Fruit fly (Drosophila melanogaster): ENCODE data around the gene CG3285.

The CG3285 gene

DNA sequence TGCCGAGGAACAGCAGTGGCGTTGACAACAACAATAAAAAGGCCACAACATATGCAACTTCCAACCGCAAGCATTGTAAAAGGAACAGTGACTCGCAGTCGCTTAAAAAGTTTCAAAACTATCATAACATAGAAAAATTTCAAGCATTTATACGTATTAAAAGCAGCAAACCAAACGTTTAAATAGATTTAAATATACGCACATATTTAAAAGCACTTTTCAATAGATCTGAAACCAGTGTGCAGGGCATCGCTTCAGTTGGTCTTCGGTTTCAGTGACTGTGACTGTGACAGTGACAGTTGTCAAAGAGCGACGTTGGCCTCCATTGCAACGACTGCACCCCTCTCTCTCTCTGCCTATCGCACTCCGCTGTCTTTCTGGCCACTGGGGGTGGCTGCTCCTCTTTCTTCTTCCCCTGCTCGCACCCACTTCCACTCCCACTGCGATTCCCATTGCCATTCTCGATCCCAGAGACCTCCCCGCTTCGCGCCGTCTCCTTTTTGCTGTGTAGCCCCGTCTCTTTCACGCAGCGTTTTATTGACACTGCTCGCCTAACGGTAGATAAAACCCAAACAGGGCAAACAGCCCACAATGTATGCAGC is 17.5 kb downstream of the CG3285 start (continued):
- no peak for TF ChIP-seq mld (GFP tag; IDR thresholded peaks at IDR 0.05; ENCODE audit: partially characterized antibody)
- peak; percentile 61 for TF ChIP-seq CG4404 (GFP tag; IDR thresholded peaks at IDR 0.05)
- TF ChIP-seq cad (GFP tag; optimal IDR thresholded peaks at IDR 0.05), result no peak
- 0 out of 3 replicates have a peak, but pooled peaks have one; percentile 57 for TF ChIP-seq CG6175 (GFP tag; IDR thresholded peaks at IDR 0.05)
- no peak for TF ChIP-seq amos (GFP tag; IDR thresholded peaks at IDR 0.05; ENCODE audit: partially characterized antibody)
- TF ChIP-seq emc (GFP tag; optimal IDR thresholded peaks at IDR 0.05), result no peak
- peak; percentile 94 for TF ChIP-seq Xrp1 (GFP tag; IDR thresholded peaks at IDR 0.05)
- peak; percentile 70 for TF ChIP-seq CG10654 (GFP tag; optimal IDR thresholded peaks at IDR 0.05)
- peak; percentile 78; the same call in 1 of the 2 replicates for TF ChIP-seq aop (GFP tag; IDR thresholded peaks at IDR 0.05)
- peak; percentile 93 for TF ChIP-seq CG17359 (tag; optimal IDR thresholded peaks at IDR 0.05)
- TF ChIP-seq B-H1 (GFP tag; IDR thresholded peaks at IDR 0.05), result peak; percentile 90
- TF ChIP-seq caup (GFP tag; optimal IDR thresholded peaks at IDR 0.05; ENCODE audit: severe bottlenecking), result peak; percentile 12
- TF ChIP-seq MESR4 (GFP tag; optimal IDR thresholded peaks at IDR 0.05), result peak; percentile 12
- TF ChIP-seq CG14441 (GFP tag; IDR thresholded peaks at IDR 0.05), result peak; percentile 92
- TF ChIP-seq Jarid2 (GFP tag; optimal IDR thresholded peaks at IDR 0.05), result peak; percentile 50
- TF ChIP-seq pros (GFP tag; optimal IDR thresholded peaks at IDR 0.05), result no peak
- TF ChIP-seq CG17385 (GFP tag; optimal IDR thresholded peaks at IDR 0.05), result peak; percentile 80
- peak; percentile 96 for TF ChIP-seq gce (GFP tag; IDR thresholded peaks at IDR 0.05)
- TF ChIP-seq Dip3 (GFP tag; optimal IDR thresholded peaks at IDR 0.05), result peak; percentile 6
- peak; percentile 83 for TF ChIP-seq CG5953 (GFP tag; IDR thresholded peaks at IDR 0.05)
- peak; percentile 75 for TF ChIP-seq CG30403 (GFP tag; optimal IDR thresholded peaks at IDR 0.05)
- TF ChIP-seq D19A (tag; optimal IDR thresholded peaks at IDR 0.05), result peak; percentile 73
- TF ChIP-seq Hr39 (optimal IDR thresholded peaks at IDR 0.05), result no peak
- peak; percentile 71 for TF ChIP-seq dati (GFP tag; IDR thresholded peaks at IDR 0.05)
- peak; percentile 24 for TF ChIP-seq CG9817 (tag; optimal IDR thresholded peaks at IDR 0.05)
- TF ChIP-seq rib (GFP tag; IDR thresholded peaks at IDR 0.05), result no peak
- TF ChIP-seq CG9727 (GFP tag; optimal IDR thresholded peaks at IDR 0.05), result peak; percentile 41
- TF ChIP-seq ci (GFP tag; IDR thresholded peaks at IDR 0.05), result peak; percentile 97
- peak; percentile 87 for TF ChIP-seq CG2678 (tag; optimal IDR thresholded peaks at IDR 0.05)
- TF ChIP-seq CG10366 (GFP tag; IDR thresholded peaks at IDR 0.05), result peak; percentile 85
- peak; percentile 49; the same call in 1 of the 2 replicates for TF ChIP-seq Rfx (GFP tag; IDR thresholded peaks at IDR 0.05)
- peak; percentile 84 for TF ChIP-seq CG7372 (GFP tag; IDR thresholded peaks at IDR 0.05)
- TF ChIP-seq lilli (GFP tag; optimal IDR thresholded peaks at IDR 0.05), result peak; percentile 32
- peak; percentile 80 for TF ChIP-seq Ssrp (tag; optimal IDR thresholded peaks at IDR 0.05)
- no peak for TF ChIP-seq Hey (tag; optimal IDR thresholded peaks at IDR 0.05)
- TF ChIP-seq zen (tag; optimal IDR thresholded peaks at IDR 0.05), result peak; percentile 48
- no peak for TF ChIP-seq toy (GFP tag; IDR thresholded peaks at IDR 0.05)
- TF ChIP-seq lbe (GFP tag; optimal IDR thresholded peaks at IDR 0.05), result peak; percentile 66
- peak; percentile 72 for TF ChIP-seq kah (GFP tag; optimal IDR thresholded peaks at IDR 0.05)
- peak; percentile 53 to 57 for TF ChIP-seq Pdp1 (GFP tag; optimal IDR thresholded peaks at IDR 0.05)
- peak; percentile 92 for TF ChIP-seq zfh1 (GFP tag; IDR thresholded peaks at IDR 0.05)
- TF ChIP-seq br (optimal IDR thresholded peaks at IDR 0.05), result no peak
- no peak for TF ChIP-seq CG12155 (GFP tag; optimal IDR thresholded peaks at IDR 0.05)
- TF ChIP-seq CG10431 (GFP tag; optimal IDR thresholded peaks at IDR 0.05), result peak; percentile 9
- peak; percentile 72 for TF ChIP-seq CG5180 (GFP tag; optimal IDR thresholded peaks at IDR 0.05)
- TF ChIP-seq cato (GFP tag; optimal IDR thresholded peaks at IDR 0.05; ENCODE audit: borderline replicate concordance), result peak; percentile 66
- TF ChIP-seq ase (GFP tag; IDR thresholded peaks at IDR 0.05), result peak; percentile 95
- peak; percentile 83 for TF ChIP-seq CG11504 (tag; optimal IDR thresholded peaks at IDR 0.05)
- no peak for TF ChIP-seq Elba2 (GFP tag; optimal IDR thresholded peaks at IDR 0.05)
- peak in 1 of 3 experiments; percentile 48 for TF ChIP-seq lola (GFP tag; optimal IDR thresholded peaks at IDR 0.05)

All from whole organism, embryonic.